Fruit fly (Drosophila melanogaster) whole organism, embryonic: Measurements from ENCODE around the gene Dpy-30L1.

Experiments
- Adf1 ChIP-seq: fragments of 200-800 bp; sonication (Bioruptor generic); IDR thresholded peaks from 2 replicates; pipeline ENCODE4 v1.3.6; 2022; ENCODE audit warnings: missing biosample characterization, missing genetic modification characterization
- Bgb ChIP-seq: fragments of 200-800 bp; sonication (Bioruptor generic); IDR thresholded peaks from 2 replicates; pipeline ENCODE4 v1.3.6; 2022; ENCODE audit warnings: missing biosample characterization, missing genetic modification characterization; ENCODE audit not compliant: partially characterized antibody
- BtbVII ChIP-seq: fragments of 200-800 bp; sonication (Bioruptor generic); optimal IDR thresholded peaks from 3 replicates; lab custom pipeline; 2017; ENCODE audit warnings: missing biosample characterization, mild to moderate bottlenecking, missing genetic modification characterization
- CG10431 ChIP-seq: fragments of 200-800 bp; sonication (Bioruptor generic); optimal IDR thresholded peaks from 3 replicates; lab custom pipeline; 2018; ENCODE audit warnings: missing biosample characterization, mild to moderate bottlenecking, missing genetic modification characterization
- CG11085 ChIP-seq: fragments of 200-800 bp; sonication (Bioruptor generic); IDR thresholded peaks from 2 replicates; pipeline ENCODE4 v1.3.6; 2022; ENCODE audit warnings: missing biosample characterization, missing genetic modification characterization
- CG11093 ChIP-seq: fragments of 200-800 bp; sonication (Bioruptor generic); IDR thresholded peaks from 3 replicates; pipeline ENCODE4 v1.3.6; 2022; ENCODE audit warnings: missing biosample characterization, missing genetic modification characterization
- CG11247 ChIP-seq: fragments of 200-800 bp; sonication (Bioruptor generic); IDR thresholded peaks from 2 replicates; pipeline ENCODE4 v1.3.6; 2022; ENCODE audit warnings: missing biosample characterization, missing genetic modification characterization
- CG12155 ChIP-seq: fragments of 200-800 bp; sonication (Bioruptor generic); optimal IDR thresholded peaks from 3 replicates; lab custom pipeline; 2016; ENCODE audit warnings: missing biosample characterization, missing genetic modification characterization
- CG13624 ChIP-seq: fragments of 200-800 bp; sonication (Bioruptor generic); optimal IDR thresholded peaks from 2 replicates; lab custom pipeline; 2016; ENCODE audit warnings: missing biosample characterization, missing genetic modification characterization
- CG14014 ChIP-seq: fragments of 200-800 bp; sonication (Bioruptor generic); IDR thresholded peaks from 2 replicates; pipeline ENCODE4 v1.3.6; 2022; ENCODE audit warnings: missing biosample characterization, missing genetic modification characterization
- CG14667 ChIP-seq: fragments of 200-800 bp; sonication (Bioruptor generic); IDR thresholded peaks from 2 replicates; pipeline ENCODE4 v1.3.6; 2022; ENCODE audit warnings: missing biosample characterization, missing genetic modification characterization
- CG15073 ChIP-seq: fragments of 200-800 bp; sonication (Bioruptor generic); optimal IDR thresholded peaks from 2 replicates; lab custom pipeline; 2016; ENCODE audit warnings: missing biosample characterization, missing genetic modification characterization
- CG2129 ChIP-seq: fragments of 200-800 bp; sonication (Bioruptor generic); IDR thresholded peaks from 2 replicates; pipeline ENCODE4 v1.3.6; 2022; ENCODE audit warnings: missing biosample characterization, missing genetic modification characterization; ENCODE audit not compliant: partially characterized antibody
- CG2875 ChIP-seq: fragments of 200-800 bp; sonication (Bioruptor generic); optimal IDR thresholded peaks from 2 replicates; lab custom pipeline; 2017; ENCODE audit warnings: missing biosample characterization, mild to moderate bottlenecking, missing genetic modification characterization, missing genetic modification reagents
- CG33557 ChIP-seq: fragments of 200-800 bp; sonication (Bioruptor generic); optimal IDR thresholded peaks from 2 replicates; lab custom pipeline; 2019; ENCODE audit warnings: missing biosample characterization, mild to moderate bottlenecking, missing genetic modification characterization, moderate library complexity
- CG34422 ChIP-seq: fragments of 200-800 bp; sonication (Bioruptor generic); IDR thresholded peaks from 3 replicates; pipeline ENCODE4 v1.3.6; 2022; ENCODE audit warnings: missing biosample characterization, missing genetic modification characterization
- CG3838 ChIP-seq: fragments of 200-800 bp; sonication (Bioruptor generic); optimal IDR thresholded peaks from 3 replicates; lab custom pipeline; 2016; ENCODE audit warnings: missing biosample characterization, missing genetic modification characterization
- CG7556 ChIP-seq: fragments of 200-800 bp; sonication (Bioruptor generic); optimal IDR thresholded peaks from 2 replicates; lab custom pipeline; 2017; ENCODE audit warnings: missing biosample characterization, mild to moderate bottlenecking, missing genetic modification characterization
- CG7745 ChIP-seq: fragments of 200-800 bp; sonication (Bioruptor generic); optimal IDR thresholded peaks from 2 replicates; lab custom pipeline; 2018; ENCODE audit warnings: missing biosample characterization, mild to moderate bottlenecking, missing genetic modification characterization, moderate library complexity
- CG8388 ChIP-seq: fragments of 200-800 bp; sonication (Bioruptor generic); optimal IDR thresholded peaks from 2 replicates; lab custom pipeline; 2019; ENCODE audit warnings: missing biosample characterization, mild to moderate bottlenecking, missing genetic modification characterization, moderate library complexity
- CG9876 ChIP-seq: fragments of 200-800 bp; sonication (Bioruptor generic); optimal IDR thresholded peaks from 2 replicates; lab custom pipeline; 2016; ENCODE audit warnings: missing biosample characterization, missing genetic modification characterization
- CHES-1-like ChIP-seq: fragments of 200-800 bp; sonication (Bioruptor generic); optimal IDR thresholded peaks from 2 replicates; lab custom pipeline; 2016; ENCODE audit warnings: missing biosample characterization, missing genetic modification characterization
- Camta ChIP-seq: fragments of 200-800 bp; sonication (Bioruptor generic); optimal IDR thresholded peaks from 2 replicates; lab custom pipeline; 2016; ENCODE audit warnings: missing biosample characterization, missing genetic modification characterization
- Doc3 ChIP-seq: fragments of 200-800 bp; sonication (Bioruptor generic); IDR thresholded peaks from 3 replicates; pipeline ENCODE4 v1.3.6; 2022; ENCODE audit warnings: missing biosample characterization, missing genetic modification characterization; ENCODE audit not compliant: partially characterized antibody
- Dp ChIP-seq: fragments of 200-800 bp; sonication (Bioruptor generic); optimal IDR thresholded peaks from 2 replicates; lab custom pipeline; 2018; ENCODE audit warnings: missing biosample characterization, mild to moderate bottlenecking, missing genetic modification characterization, moderate library complexity
- HmgD ChIP-seq: fragments of 200-800 bp; sonication (Bioruptor generic); optimal IDR thresholded peaks from 3 replicates; lab custom pipeline; 2016; ENCODE audit warnings: missing biosample characterization, missing genetic modification characterization
- Kr ChIP-seq: fragments of 200-800 bp; sonication (Bioruptor generic); optimal IDR thresholded peaks from 2 replicates; lab custom pipeline; 2017; ENCODE audit warnings: missing biosample characterization, mild to moderate bottlenecking, missing genetic modification characterization
- Lpt ChIP-seq: fragments of >200 bp; optimal IDR thresholded peaks from 2 replicates; lab custom pipeline; 2018; ENCODE audit warnings: missing biosample characterization, missing genetic modification characterization
- NC2β ChIP-seq: fragments of 200-800 bp; sonication (Bioruptor generic); optimal IDR thresholded peaks from 2 replicates; lab custom pipeline; 2016; ENCODE audit warnings: missing biosample characterization, missing genetic modification characterization
- Poxn ChIP-seq: fragments of 200-800 bp; sonication (Bioruptor generic); IDR thresholded peaks from 2 replicates; pipeline ENCODE4 v1.3.6; 2022; ENCODE audit warnings: missing biosample characterization, missing genetic modification characterization
- Six4 ChIP-seq: fragments of 200-800 bp; sonication (Bioruptor generic); optimal IDR thresholded peaks from 2 replicates; lab custom pipeline; 2016; ENCODE audit warnings: missing biosample characterization, missing genetic modification characterization
- bbx ChIP-seq: fragments of 200-800 bp; sonication (Bioruptor generic); IDR thresholded peaks from 2 replicates; pipeline ENCODE4 v1.3.6; 2022; ENCODE audit warnings: missing biosample characterization, missing genetic modification characterization; ENCODE audit not compliant: partially characterized antibody
- caup ChIP-seq: fragments of 200-800 bp; sonication (Bioruptor generic); optimal IDR thresholded peaks from 3 replicates; lab custom pipeline; 2017; ENCODE audit warnings: missing biosample characterization, mild to moderate bottlenecking, missing genetic modification characterization, moderate library complexity; ENCODE audit not compliant: severe bottlenecking
- chn ChIP-seq: fragments of 200-800 bp; sonication (Bioruptor generic); optimal IDR thresholded peaks from 2 replicates; lab custom pipeline; 2016; ENCODE audit warnings: missing biosample characterization, missing genetic modification characterization
- ci ChIP-seq: fragments of 200-800 bp; sonication (Bioruptor generic); IDR thresholded peaks from 3 replicates; pipeline ENCODE4 v1.3.6; 2022; ENCODE audit warnings: missing biosample characterization, missing genetic modification characterization
- corto ChIP-seq: fragments of 200-800 bp; sonication (Bioruptor generic); optimal IDR thresholded peaks from 2 replicates; lab custom pipeline; 2016; ENCODE audit warnings: missing biosample characterization, mild to moderate bottlenecking, missing genetic modification characterization, moderate library complexity
- exex ChIP-seq: fragments of 200-800 bp; sonication (Bioruptor generic); optimal IDR thresholded peaks from 4 replicates; lab custom pipeline; 2018; ENCODE audit warnings: missing biosample characterization, mild to moderate bottlenecking, missing genetic modification characterization, moderate library complexity
- grau ChIP-seq: fragments of 200-800 bp; optimal IDR thresholded peaks from 3 replicates; lab custom pipeline; 2019; ENCODE audit warnings: missing biosample characterization, mild to moderate bottlenecking, missing genetic modification characterization, moderate library complexity
- ind ChIP-seq: fragments of 200-800 bp; sonication (Bioruptor generic); optimal IDR thresholded peaks from 3 replicates; lab custom pipeline; 2016; ENCODE audit warnings: missing biosample characterization, missing genetic modification characterization
- inv ChIP-seq: fragments of 200-800 bp; sonication (Bioruptor generic); IDR thresholded peaks from 2 replicates; pipeline ENCODE4 v1.3.6; 2022; ENCODE audit warnings: missing biosample characterization, missing genetic modification characterization; ENCODE audit not compliant: partially characterized antibody
- jigr1 ChIP-seq: fragments of 200-800 bp; sonication (Bioruptor generic); IDR thresholded peaks from 3 replicates; pipeline ENCODE4 v1.3.6; 2022; ENCODE audit warnings: missing biosample characterization, missing genetic modification characterization
- luna ChIP-seq: fragments of 200-800 bp; sonication (Bioruptor generic); optimal IDR thresholded peaks from 2 replicates; lab custom pipeline; 2016; ENCODE audit warnings: missing biosample characterization, missing genetic modification characterization
- onecut ChIP-seq: fragments of 200-800 bp; sonication (Bioruptor generic); IDR thresholded peaks from 2 replicates; pipeline ENCODE4 v1.3.6; 2022; ENCODE audit warnings: missing biosample characterization, missing genetic modification characterization
- sd ChIP-seq: fragments of 200-800 bp; sonication (Bioruptor generic); optimal IDR thresholded peaks from 3 replicates; lab custom pipeline; 2018; ENCODE audit warnings: missing biosample characterization, mild to moderate bottlenecking, missing genetic modification characterization, moderate library complexity
- sens-2 ChIP-seq: fragments of 200-800 bp; sonication (Bioruptor generic); IDR thresholded peaks from 2 replicates; pipeline ENCODE4 v1.3.6; 2022; ENCODE audit warnings: missing biosample characterization, missing genetic modification characterization
- sim ChIP-seq: fragments of 200-800 bp; sonication (Bioruptor generic); IDR thresholded peaks from 2 replicates; pipeline ENCODE4 v1.3.6; 2022; ENCODE audit warnings: missing biosample characterization, missing genetic modification characterization
- ssp ChIP-seq: fragments of 200-800 bp; sonication (Bioruptor generic); IDR thresholded peaks from 2 replicates; pipeline ENCODE4 v1.3.6; 2022; ENCODE audit warnings: missing biosample characterization, missing genetic modification characterization
- usp ChIP-seq: fragments of >200 bp; optimal IDR thresholded peaks from 2 replicates; lab custom pipeline; 2017; ENCODE audit warnings: missing biosample characterization, missing genetic modification characterization
- vfl ChIP-seq: fragments of 200-800 bp; sonication (Bioruptor generic); optimal IDR thresholded peaks from 2 replicates; lab custom pipeline; 2016; ENCODE audit warnings: missing biosample characterization, missing genetic modification characterization
- vvl ChIP-seq: fragments of 200-800 bp; sonication (Bioruptor generic); IDR thresholded peaks from 2 replicates; pipeline ENCODE4 v1.3.6; 2022; ENCODE audit warnings: missing biosample characterization, missing genetic modification characterization
- yki ChIP-seq: fragments of >200 bp; optimal IDR thresholded peaks from 3 replicates; lab custom pipeline; 2018
- zen2 ChIP-seq: fragments of 200-800 bp; sonication (Bioruptor generic); IDR thresholded peaks from 3 replicates; pipeline ENCODE4 v1.3.6; 2022; ENCODE audit warnings: missing biosample characterization, missing genetic modification characterization; ENCODE audit not compliant: partially characterized antibody

Gene Dpy-30L1

DNA sequence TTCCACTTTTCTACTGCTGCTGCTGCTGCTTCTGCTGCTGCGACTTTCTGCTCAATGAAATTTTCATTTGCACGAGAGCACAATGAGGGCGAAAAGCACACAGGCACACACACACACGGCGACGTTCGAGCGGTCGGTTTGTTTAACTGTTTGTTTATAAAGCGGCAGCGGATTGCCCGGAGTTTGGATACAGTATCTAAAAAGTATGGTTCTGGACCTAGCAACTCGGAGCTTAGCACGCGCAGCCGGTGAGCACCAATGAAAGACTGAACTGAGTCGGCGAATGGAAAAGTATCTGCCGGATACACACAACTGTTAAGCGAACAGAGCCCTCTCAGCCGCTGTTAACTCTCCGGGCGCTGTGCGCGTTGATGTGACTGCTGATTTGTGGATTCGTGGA, 23.6 kb downstream of the Dpy-30L1 start, which contains the start of gene CG17124 (continued):
- TF ChIP-seq Poxn (GFP tag; lab: Robert Waterston, UW) (no peak), CHES-1-like (GFP tag; lab: Kevin White, UChicago) (no peak), vvl (GFP tag; lab: Robert Waterston, UW) (peak; percentile 71; the same call in 1 of the 2 replicates), corto (GFP tag; lab: Kevin White, UChicago) (no peak), Adf1 (GFP tag; lab: Robert Waterston, UW) (peak; percentile 68), CG11093 (GFP tag; lab: Robert Waterston, UW) (no peak), Camta (GFP tag; lab: Kevin White, UChicago) (no peak), CG34422 (GFP tag; lab: Robert Waterston, UW) (peak; percentile 75; the same call in 1 of the 3 replicates), CG10431 (no peak), CG11247 (GFP tag; lab: Robert Waterston, UW) (0 out of 2 replicates have a peak, but pooled peaks have one; percentile 30), NC2β (GFP tag; lab: Kevin White, UChicago) (no peak), CG14014 (GFP tag; lab: Robert Waterston, UW) (no peak), CG9876 (peak; percentile 19), vfl (GFP tag; lab: Kevin White, UChicago) (no peak), luna (no peak), CG3838 (GFP tag; lab: Kevin White, UChicago) (no peak), Six4 (GFP tag; lab: Kevin White, UChicago) (no peak), BtbVII (GFP tag; lab: Kevin White, UChicago) (no peak), caup (GFP tag; lab: Kevin White, UChicago) (peak; percentile 60), ci (GFP tag; lab: Robert Waterston, UW) (peak; percentile 74; the same call in 2 of the 3 replicates), CG7745 (no peak), HmgD (GFP tag; lab: Kevin White, UChicago) (no peak), CG7556 (GFP tag; lab: Kevin White, UChicago) (no peak), chn (GFP tag; lab: Kevin White, UChicago) (no peak), usp (GFP tag; lab: Kevin White, UChicago) (no peak), inv (no peak), CG14667 (no peak), yki (lab: Kevin White, UChicago) (no peak), ssp (GFP tag; lab: Robert Waterston, UW) (no peak), Kr (GFP tag; lab: Kevin White, UChicago) (no peak), exex (no peak), CG11085 (GFP tag; lab: Robert Waterston, UW) (no peak), CG33557 (GFP tag; lab: Kevin White, UChicago) (peak; percentile 1), CG8388 (no peak), CG2875 (GFP tag; lab: Kevin White, UChicago) (no peak), CG12155 (GFP tag; lab: Kevin White, UChicago) (no peak), Bgb (GFP tag; lab: Robert Waterston, UW) (peak; percentile 63), onecut (peak; percentile 59), sd (peak; percentile 30), ind (no peak), Doc3 (GFP tag; lab: Robert Waterston, UW) (no peak), bbx (GFP tag; lab: Robert Waterston, UW) (peak; percentile 55; the same call in 1 of the 2 replicates), grau (peak; percentile 23), CG15073 (no peak), CG2129 (GFP tag; lab: Robert Waterston, UW) (no peak), jigr1 (GFP tag; lab: Robert Waterston, UW) (no peak), sens-2 (GFP tag; lab: Robert Waterston, UW) (no peak), Lpt (GFP tag; lab: Kevin White, UChicago) (no peak), sim (GFP tag; lab: Robert Waterston, UW) (no peak), CG13624 (GFP tag; lab: Kevin White, UChicago) (peak; percentile 4), zen2 (GFP tag; lab: Robert Waterston, UW) (no peak; the same call in 1 of the 3 replicates), Dp (GFP tag; lab: Kevin White, UChicago) (no peak)
